Fruit fly (Drosophila melanogaster) whole organism, adult: ENCODE measurements around the gene Bmcp.

Source experiments
- CG12768 ChIP-seq: fragments of 200-800 bp; sonication (Bioruptor generic); optimal IDR thresholded peaks from 2 replicates; lab custom pipeline; 2017; ENCODE audit warnings: missing biosample characterization, missing genetic modification characterization, mild to moderate bottlenecking, moderate library complexity, missing genetic modification reagents
- CG14711 ChIP-seq: fragments of 200-800 bp; sonication (Bioruptor generic); optimal IDR thresholded peaks from 2 replicates; lab custom pipeline; 2018; ENCODE audit warnings: missing biosample characterization, mild to moderate bottlenecking, missing genetic modification characterization, moderate library complexity
- CG1620 ChIP-seq: fragments of 200-800 bp; sonication (Bioruptor generic); optimal IDR thresholded peaks from 2 replicates; lab custom pipeline; 2016; ENCODE audit warnings: missing biosample characterization, missing genetic modification characterization
- CG5204 ChIP-seq: fragments of 200-800 bp; sonication (Bioruptor generic); optimal IDR thresholded peaks from 2 replicates; lab custom pipeline; 2016; ENCODE audit warnings: missing biosample characterization, missing genetic modification characterization
- CG7101 ChIP-seq: fragments of 200-800 bp; sonication (Bioruptor generic); optimal IDR thresholded peaks from 2 replicates; lab custom pipeline; 2018; ENCODE audit warnings: missing biosample characterization, mild to moderate bottlenecking, missing genetic modification characterization, moderate library complexity
- Clk ChIP-seq: fragments of 200-800 bp; sonication (Bioruptor generic); optimal IDR thresholded peaks from 2 replicates; lab custom pipeline; 2017; ENCODE audit warnings: missing biosample characterization, missing genetic modification characterization
- cic ChIP-seq: fragments of 200-800 bp; sonication (Bioruptor generic); optimal IDR thresholded peaks from 2 replicates; lab custom pipeline; 2017; ENCODE audit warnings: missing biosample characterization, mild to moderate bottlenecking, missing genetic modification characterization, moderate library complexity
- kay ChIP-seq: fragments of 200-800 bp; sonication (Bioruptor generic); peaks from one replicate; lab custom pipeline; 2016; ENCODE audit warnings: missing biosample characterization, missing genetic modification characterization, borderline replicate concordance
- ovo ChIP-seq: fragments of 200-800 bp; sonication (Bioruptor generic); optimal IDR thresholded peaks from 2 replicates; lab custom pipeline; 2016; ENCODE audit warnings: missing biosample characterization, missing genetic modification characterization
- tj ChIP-seq: fragments of 200-800 bp; sonication (Bioruptor generic); optimal IDR thresholded peaks from 3 replicates; lab custom pipeline; 2017; ENCODE audit warnings: missing biosample characterization, mild to moderate bottlenecking, missing genetic modification characterization, moderate library complexity

- TF ChIP-seq CG1620 (GFP tag; lab: Kevin White, UChicago) (peak; percentile 64), tj (GFP tag; lab: Kevin White, UChicago) (peak; percentile 53), CG12768 (GFP tag; lab: Kevin White, UChicago) (peak; percentile 54), kay (peak; percentile 57), Clk (peak; percentile 44), cic (GFP tag; lab: Kevin White, UChicago) (peak; percentile 70), ovo (GFP tag; lab: Kevin White, UChicago) (peak; percentile 8), CG5204 (GFP tag; lab: Kevin White, UChicago) (no peak), CG14711 (tag; lab: Kevin White, UChicago) (peak; percentile 40), CG7101 (tag; lab: Kevin White, UChicago) (peak; percentile 63)
Measured at dm6 chr3L:11696294-11697116, 24.2 kb upstream of the Bmcp start, which contains the start of gene Dph1.
